Fruit fly (Drosophila melanogaster) whole organism, adult: ENCODE data around the gene Mcm10.

Experiments used
- CG11617 ChIP-seq: fragments of 200-800 bp; sonication (Bioruptor generic); optimal IDR thresholded peaks from 2 replicates; lab custom pipeline; 2017; ENCODE audit warnings: mild to moderate bottlenecking, missing biosample characterization, missing genetic modification reagents, missing genetic modification characterization
- CG14711 ChIP-seq: fragments of 200-800 bp; sonication (Bioruptor generic); optimal IDR thresholded peaks from 2 replicates; lab custom pipeline; 2018; ENCODE audit warnings: missing biosample characterization, mild to moderate bottlenecking, missing genetic modification characterization, moderate library complexity
- CG5204 ChIP-seq: fragments of 200-800 bp; sonication (Bioruptor generic); optimal IDR thresholded peaks from 2 replicates; lab custom pipeline; 2016; ENCODE audit warnings: missing biosample characterization, missing genetic modification characterization
- CG7101 ChIP-seq: fragments of 200-800 bp; sonication (Bioruptor generic); optimal IDR thresholded peaks from 2 replicates; lab custom pipeline; 2018; ENCODE audit warnings: missing biosample characterization, mild to moderate bottlenecking, missing genetic modification characterization, moderate library complexity
- Clk ChIP-seq: fragments of 200-800 bp; sonication (Bioruptor generic); optimal IDR thresholded peaks from 2 replicates; lab custom pipeline; 2017; ENCODE audit warnings: missing biosample characterization, missing genetic modification characterization
- bab1 ChIP-seq: fragments of 200-800 bp; sonication (Bioruptor generic); optimal IDR thresholded peaks from 3 replicates; lab custom pipeline; 2019; ENCODE audit warnings: missing biosample characterization, mild to moderate bottlenecking, missing genetic modification characterization, moderate library complexity
- kay ChIP-seq: fragments of 200-800 bp; sonication (Bioruptor generic); peaks from one replicate; lab custom pipeline; 2016; ENCODE audit warnings: missing biosample characterization, missing genetic modification characterization, borderline replicate concordance
- ovo ChIP-seq: fragments of 200-800 bp; sonication (Bioruptor generic); optimal IDR thresholded peaks from 2 replicates; lab custom pipeline; 2016; ENCODE audit warnings: missing biosample characterization, missing genetic modification characterization
- pad ChIP-seq: fragments of 200-800 bp; sonication (Bioruptor generic); optimal IDR thresholded peaks from 3 replicates; lab custom pipeline; 2017; ENCODE audit warnings: missing biosample characterization, missing genetic modification characterization, mild to moderate bottlenecking, moderate library complexity, missing genetic modification reagents

DNA sequence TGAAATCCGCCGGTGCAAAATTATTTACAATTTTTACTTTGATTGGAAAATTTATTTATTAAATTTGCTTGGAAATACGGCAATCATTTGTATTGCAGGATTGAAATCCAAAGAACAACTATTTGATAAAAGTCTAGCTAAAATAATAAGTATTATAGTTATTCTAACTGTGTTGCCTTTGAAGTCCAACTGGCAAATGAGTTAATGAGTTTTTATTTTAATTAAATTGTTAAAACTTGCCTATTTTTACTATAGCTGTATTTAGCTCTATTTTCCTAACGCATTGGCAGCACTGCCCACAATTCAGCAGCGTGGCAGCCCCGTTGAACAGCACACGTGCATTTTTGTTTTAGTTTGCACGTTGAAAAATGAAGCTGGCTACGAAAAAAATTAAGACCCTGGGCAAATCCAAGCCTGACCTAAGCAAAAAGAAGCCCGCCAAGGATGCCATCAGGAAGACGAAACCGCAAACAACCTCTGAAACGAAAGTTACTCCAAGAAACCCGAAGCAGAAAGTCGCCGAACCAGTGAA lies 16.4 kb upstream of the Mcm10 start, which contains the start of gene Noc2:
- no peak for TF ChIP-seq kay
- no peak for TF ChIP-seq CG5204
- peak; percentile 35 for TF ChIP-seq bab1 (GFP tag; lab: Kevin White, UChicago)
- TF ChIP-seq CG14711: peak; percentile 16
- peak; percentile 27 for TF ChIP-seq pad
- TF ChIP-seq CG7101 (tag; lab: Kevin White, UChicago): peak; percentile 29
- TF ChIP-seq CG11617: peak; percentile 50
- no peak for TF ChIP-seq Clk (GFP tag; lab: Kevin White, UChicago)
- peak; percentile 42 for TF ChIP-seq ovo
